Worm (Caenorhabditis elegans) whole organism, young adult: ENCODE data around the gene trx-2.

Experiments used
- Y79H2A.3 ChIP-seq: fragments of 200-800 bp; sonication (Bioruptor generic); conservative IDR thresholded peaks from 2 replicates; pipeline ENCODE4 v1.3.6; 2022; ENCODE audit warnings: missing genetic modification reagents, missing genetic modification characterization, missing compliant biosample characterization
- sea-2 ChIP-seq: fragments of 200-800 bp; sonication (Bioruptor generic); IDR thresholded peaks from 2 replicates; pipeline ENCODE4 v1.3.6; 2022; ENCODE audit warnings: missing genetic modification characterization, missing compliant biosample characterization

- TF ChIP-seq Y79H2A.3 (GFP tag; lab: Robert Waterston, UW), result no peak
- no peak for TF ChIP-seq sea-2 (GFP tag; lab: Robert Waterston, UW)
These were observed at the start of gene trx-2 for ce11 chrV:10314371-10314770.
